Fruit fly (Drosophila melanogaster) whole organism, embryonic: Measurements from ENCODE around the gene Surf1.

Source experiments
- ATbp ChIP-seq: fragments of 200-800 bp; sonication (Bioruptor generic); optimal IDR thresholded peaks from 2 replicates; lab custom pipeline; 2017; ENCODE audit warnings: missing biosample characterization, mild to moderate bottlenecking, missing genetic modification characterization, missing genetic modification reagents
- Bgb ChIP-seq: fragments of 200-800 bp; sonication (Bioruptor generic); IDR thresholded peaks from 2 replicates; pipeline ENCODE4 v1.3.6; 2022; ENCODE audit warnings: missing biosample characterization, missing genetic modification characterization; ENCODE audit not compliant: partially characterized antibody
- CG10274 ChIP-seq: fragments of 200-800 bp; sonication (Bioruptor generic); optimal IDR thresholded peaks from 3 replicates; lab custom pipeline; 2017; ENCODE audit warnings: missing biosample characterization, mild to moderate bottlenecking, missing genetic modification characterization
- CG10543 ChIP-seq: fragments of 200-800 bp; sonication (Bioruptor generic); optimal IDR thresholded peaks from 3 replicates; lab custom pipeline; 2017; ENCODE audit warnings: missing biosample characterization, mild to moderate bottlenecking, missing genetic modification characterization, moderate library complexity
- CG12071 ChIP-seq: fragments of 200-800 bp; sonication (Bioruptor generic); optimal IDR thresholded peaks from 3 replicates; lab custom pipeline; 2018; ENCODE audit warnings: missing biosample characterization, mild to moderate bottlenecking, missing genetic modification characterization
- CG1233 ChIP-seq: fragments of 200-800 bp; sonication (Bioruptor generic); optimal IDR thresholded peaks from 4 replicates; lab custom pipeline; 2018; ENCODE audit warnings: missing biosample characterization, mild to moderate bottlenecking, missing genetic modification characterization
- CG14710 ChIP-seq: fragments of 200-800 bp; sonication (Bioruptor generic); optimal IDR thresholded peaks from 3 replicates; lab custom pipeline; 2019; ENCODE audit warnings: missing biosample characterization, mild to moderate bottlenecking, missing genetic modification characterization, moderate library complexity
- CG15073 ChIP-seq: fragments of 200-800 bp; sonication (Bioruptor generic); optimal IDR thresholded peaks from 2 replicates; lab custom pipeline; 2016; ENCODE audit warnings: missing biosample characterization, missing genetic modification characterization
- CG15479 ChIP-seq: fragments of 200-800 bp; sonication (Bioruptor generic); optimal IDR thresholded peaks from 3 replicates; lab custom pipeline; 2019; ENCODE audit warnings: missing biosample characterization, mild to moderate bottlenecking, missing genetic modification characterization, moderate library complexity
- CG1647 ChIP-seq: fragments of 200-800 bp; sonication (Bioruptor generic); optimal IDR thresholded peaks from 3 replicates; lab custom pipeline; 2016; ENCODE audit warnings: missing biosample characterization, missing genetic modification characterization
- CG17802 ChIP-seq: fragments of 200-800 bp; sonication (Bioruptor generic); optimal IDR thresholded peaks from 2 replicates; lab custom pipeline; 2018; ENCODE audit warnings: missing biosample characterization, mild to moderate bottlenecking, missing genetic modification characterization, moderate library complexity
- CG32767 ChIP-seq: fragments of 200-800 bp; sonication (Bioruptor generic); IDR thresholded peaks from 2 replicates; pipeline ENCODE4 v1.3.6; 2022; ENCODE audit warnings: missing biosample characterization, missing genetic modification characterization
- CG32772 ChIP-seq: fragments of 200-800 bp; sonication (Bioruptor generic); IDR thresholded peaks from 2 replicates; pipeline ENCODE4 v1.3.6; 2022; ENCODE audit warnings: missing biosample characterization, missing genetic modification characterization
- CG4282 ChIP-seq: fragments of 200-800 bp; sonication (Bioruptor generic); optimal IDR thresholded peaks from 2 replicates; lab custom pipeline; 2016; ENCODE audit warnings: missing biosample characterization, missing genetic modification characterization
- CG7963 ChIP-seq: fragments of 200-800 bp; sonication (Bioruptor generic); IDR thresholded peaks from 3 replicates; pipeline ENCODE4 v1.3.6; 2022; ENCODE audit warnings: missing biosample characterization, missing genetic modification characterization; ENCODE audit not compliant: partially characterized antibody
- CG7987 ChIP-seq: fragments of 200-800 bp; sonication (Bioruptor generic); optimal IDR thresholded peaks from 2 replicates; lab custom pipeline; 2018; ENCODE audit warnings: missing biosample characterization, mild to moderate bottlenecking, missing genetic modification characterization, moderate library complexity
- CG9797 ChIP-seq: fragments of 200-800 bp; sonication (Bioruptor generic); optimal IDR thresholded peaks from 3 replicates; lab custom pipeline; 2018; ENCODE audit warnings: missing biosample characterization, mild to moderate bottlenecking, missing genetic modification characterization
- CHES-1-like ChIP-seq: fragments of 200-800 bp; sonication (Bioruptor generic); optimal IDR thresholded peaks from 2 replicates; lab custom pipeline; 2016; ENCODE audit warnings: missing biosample characterization, missing genetic modification characterization
- H2.0 ChIP-seq: fragments of 200-800 bp; sonication (Bioruptor generic); IDR thresholded peaks from 2 replicates; pipeline ENCODE4 v1.3.6; 2022; ENCODE audit warnings: missing biosample characterization, missing genetic modification characterization
- HLH3B ChIP-seq: fragments of 200-800 bp; sonication (Bioruptor generic); IDR thresholded peaks from 2 replicates; pipeline ENCODE4 v1.3.6; 2022; ENCODE audit warnings: missing biosample characterization, missing genetic modification characterization
- HLHmδ ChIP-seq: fragments of 200-800 bp; sonication (Bioruptor generic); optimal IDR thresholded peaks from 2 replicates; lab custom pipeline; 2018; ENCODE audit warnings: missing biosample characterization, mild to moderate bottlenecking, missing genetic modification characterization, moderate library complexity
- HmgD ChIP-seq: fragments of 200-800 bp; sonication (Bioruptor generic); optimal IDR thresholded peaks from 3 replicates; lab custom pipeline; 2016; ENCODE audit warnings: missing biosample characterization, missing genetic modification characterization
- Lim3 ChIP-seq: fragments of 200-800 bp; sonication (Bioruptor generic); IDR thresholded peaks from 2 replicates; pipeline ENCODE4 v1.3.6; 2022; ENCODE audit warnings: missing biosample characterization, missing genetic modification characterization
- MESR4 ChIP-seq: fragments of 200-800 bp; sonication (Bioruptor generic); optimal IDR thresholded peaks from 2 replicates; lab custom pipeline; 2018; ENCODE audit warnings: missing biosample characterization, mild to moderate bottlenecking, missing genetic modification characterization, moderate library complexity
- MTF-1 ChIP-seq: fragments of 200-800 bp; sonication (Bioruptor generic); optimal IDR thresholded peaks from 2 replicates; lab custom pipeline; 2018; ENCODE audit warnings: missing biosample characterization, mild to moderate bottlenecking, missing genetic modification characterization, borderline replicate concordance
- Mrtf ChIP-seq: fragments of 200-800 bp; sonication (Bioruptor generic); IDR thresholded peaks from 3 replicates; pipeline ENCODE4 v1.3.6; 2022; ENCODE audit warnings: missing biosample characterization, missing genetic modification characterization
- Oli ChIP-seq: fragments of 200-800 bp; sonication (Bioruptor generic); optimal IDR thresholded peaks from 2 replicates; lab custom pipeline; 2018; ENCODE audit warnings: missing biosample characterization, mild to moderate bottlenecking, missing genetic modification characterization, moderate library complexity
- PHDP ChIP-seq: fragments of 200-800 bp; sonication (Bioruptor generic); optimal IDR thresholded peaks from 3 replicates; lab custom pipeline; 2018; ENCODE audit warnings: missing biosample characterization, mild to moderate bottlenecking, missing genetic modification characterization, moderate library complexity
- Ptx1 ChIP-seq: fragments of 200-800 bp; sonication (Bioruptor generic); IDR thresholded peaks from 2 replicates; pipeline ENCODE4 v1.3.6; 2022; ENCODE audit warnings: missing biosample characterization, missing genetic modification characterization
- Ravus ChIP-seq: fragments of 200-800 bp; sonication (Bioruptor generic); IDR thresholded peaks from 2 replicates; pipeline ENCODE4 v1.3.6; 2022; ENCODE audit warnings: missing biosample characterization, missing genetic modification characterization
- Side ChIP-seq: fragments of 200-800 bp; sonication (Bioruptor generic); optimal IDR thresholded peaks from 2 replicates; lab custom pipeline; 2016; ENCODE audit warnings: missing biosample characterization, missing genetic modification characterization
- amos ChIP-seq: fragments of 200-800 bp; sonication (Bioruptor generic); IDR thresholded peaks from 2 replicates; pipeline ENCODE4 v1.3.6; 2022; ENCODE audit warnings: missing biosample characterization, missing genetic modification characterization; ENCODE audit not compliant: partially characterized antibody
- ato ChIP-seq: fragments of 200-800 bp; sonication (Bioruptor generic); IDR thresholded peaks from 2 replicates; pipeline ENCODE4 v1.3.6; 2022; ENCODE audit warnings: missing biosample characterization, missing genetic modification characterization; ENCODE audit not compliant: partially characterized antibody
- bowl ChIP-seq: fragments of 200-800 bp; sonication (Bioruptor generic); IDR thresholded peaks from 2 replicates; pipeline ENCODE4 v1.3.6; 2022; ENCODE audit warnings: missing biosample characterization, missing genetic modification characterization
- cg ChIP-seq: fragments of 200-800 bp; sonication (Bioruptor generic); optimal IDR thresholded peaks from 3 replicates; lab custom pipeline; 2019; ENCODE audit warnings: missing biosample characterization, mild to moderate bottlenecking, missing genetic modification characterization, moderate library complexity
- chn ChIP-seq: fragments of 200-800 bp; sonication (Bioruptor generic); optimal IDR thresholded peaks from 2 replicates; lab custom pipeline; 2016; ENCODE audit warnings: missing biosample characterization, missing genetic modification characterization
- dmrt11E ChIP-seq: fragments of 200-800 bp; sonication (Bioruptor generic); optimal IDR thresholded peaks from 3 replicates; lab custom pipeline; 2018; ENCODE audit warnings: missing biosample characterization, mild to moderate bottlenecking, missing genetic modification characterization, moderate library complexity
- dmrt99B ChIP-seq: fragments of 200-800 bp; sonication (Bioruptor generic); optimal IDR thresholded peaks from 2 replicates; lab custom pipeline; 2018; ENCODE audit warnings: missing biosample characterization, mild to moderate bottlenecking, missing genetic modification characterization, moderate library complexity
- grau ChIP-seq: fragments of 200-800 bp; optimal IDR thresholded peaks from 3 replicates; lab custom pipeline; 2019; ENCODE audit warnings: missing biosample characterization, mild to moderate bottlenecking, missing genetic modification characterization, moderate library complexity
- gro ChIP-seq: fragments of 200-800 bp; sonication (Bioruptor generic); optimal IDR thresholded peaks from 2 replicates; lab custom pipeline; 2016; ENCODE audit warnings: missing biosample characterization, missing genetic modification characterization
- knrl ChIP-seq: fragments of 200-800 bp; sonication (Bioruptor generic); IDR thresholded peaks from 3 replicates; pipeline ENCODE4 v1.3.6; 2022; ENCODE audit warnings: missing biosample characterization, missing genetic modification characterization; ENCODE audit not compliant: partially characterized antibody
- mam ChIP-seq: fragments of 200-800 bp; sonication (Bioruptor generic); optimal IDR thresholded peaks from 3 replicates; lab custom pipeline; 2016; ENCODE audit warnings: missing biosample characterization, missing genetic modification characterization
- nom ChIP-seq: fragments of 200-800 bp; sonication (Bioruptor generic); optimal IDR thresholded peaks from 2 replicates; lab custom pipeline; 2017; ENCODE audit warnings: missing biosample characterization, missing genetic modification characterization, mild to moderate bottlenecking, moderate library complexity, missing genetic modification reagents
- pfk ChIP-seq: fragments of 200-800 bp; sonication (Bioruptor generic); optimal IDR thresholded peaks from 2 replicates; lab custom pipeline; 2018; ENCODE audit warnings: missing biosample characterization, mild to moderate bottlenecking, missing genetic modification characterization, moderate library complexity
- rib ChIP-seq: fragments of 200-800 bp; sonication (Bioruptor generic); IDR thresholded peaks from 2 replicates; pipeline ENCODE4 v1.3.6; 2022; ENCODE audit warnings: missing biosample characterization, missing genetic modification characterization
- so ChIP-seq: fragments of 200-800 bp; sonication (Bioruptor generic); IDR thresholded peaks from 3 replicates; pipeline ENCODE4 v1.3.6; 2022; ENCODE audit warnings: missing biosample characterization, missing genetic modification characterization
- stc ChIP-seq: fragments of 200-800 bp; sonication (Bioruptor generic); IDR thresholded peaks from 2 replicates; pipeline ENCODE4 v1.3.6; 2022; ENCODE audit warnings: missing biosample characterization, missing genetic modification characterization
- vvl ChIP-seq: fragments of 200-800 bp; sonication (Bioruptor generic); IDR thresholded peaks from 2 replicates; pipeline ENCODE4 v1.3.6; 2022; ENCODE audit warnings: missing biosample characterization, missing genetic modification characterization

Surf1 gene

DNA sequence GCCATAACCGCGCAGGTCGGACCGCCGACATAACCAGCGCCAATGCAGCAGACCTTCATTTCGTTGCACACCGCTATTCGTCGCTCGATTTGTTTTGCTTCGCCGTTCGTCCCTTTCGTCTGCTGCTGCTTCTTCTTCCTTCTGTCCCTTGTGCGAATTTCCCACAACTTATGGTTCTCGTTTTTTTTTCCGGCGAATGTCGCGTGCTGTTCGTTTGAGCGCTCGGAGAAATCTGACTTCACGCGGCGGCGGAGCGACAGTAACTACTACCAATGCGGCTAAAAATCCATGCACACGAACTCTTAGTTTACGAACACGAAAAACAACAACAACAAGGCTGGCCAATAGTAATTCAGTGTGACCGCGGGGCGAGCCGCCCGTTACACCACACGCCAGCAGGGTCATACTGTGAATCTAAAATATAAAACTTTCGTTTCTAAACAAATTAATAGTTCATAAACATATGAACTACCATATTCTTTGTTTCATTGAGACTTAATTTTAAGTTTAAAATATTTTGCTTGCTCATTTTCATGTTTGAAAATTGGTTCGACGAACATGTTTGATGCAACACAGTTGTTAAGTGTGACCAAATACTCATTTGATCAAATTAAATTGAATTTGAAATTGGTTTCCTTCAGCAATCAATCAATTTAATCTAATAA lies 6.5 kb downstream of the Surf1 start, which contains the start of gene sgl (continued):
- TF ChIP-seq pfk (peak; percentile 26), vvl (GFP tag; lab: Robert Waterston, UW) (peak; percentile 66), CG7963 (GFP tag; lab: Robert Waterston, UW) (0 out of 3 replicates have a peak, but pooled peaks have one; percentile 27), CG14710 (tag; lab: Kevin White, UChicago) (peak; percentile 63), nom (GFP tag; lab: Kevin White, UChicago) (peak; percentile 84), cg (GFP tag; lab: Kevin White, UChicago) (peak; percentile 83), CG10543 (peak; percentile 89), CG32767 (GFP tag; lab: Robert Waterston, UW) (no peak), gro (GFP tag; lab: Kevin White, UChicago) (peak; percentile 36), H2.0 (no peak), CG17802 (tag; lab: Kevin White, UChicago) (no peak), CG4282 (no peak), HLHmδ (GFP tag; lab: Kevin White, UChicago) (peak; percentile 76), amos (peak; percentile 58; the same call in 1 of the 2 replicates), knrl (peak; percentile 34; the same call in 1 of the 3 replicates), Side (GFP tag; lab: Kevin White, UChicago) (peak; percentile 26), CG1647 (GFP tag; lab: Kevin White, UChicago) (peak; percentile 5), CG9797 (GFP tag; lab: Kevin White, UChicago) (peak; percentile 99), ato (GFP tag; lab: Robert Waterston, UW) (peak; percentile 67), Oli (tag; lab: Kevin White, UChicago) (peak; percentile 15), grau (tag; lab: Kevin White, UChicago) (peak; percentile 39), HmgD (GFP tag; lab: Kevin White, UChicago) (peak; percentile 73), CG12071 (peak; percentile 3), Mrtf (GFP tag; lab: Robert Waterston, UW) (no peak), dmrt11E (tag; lab: Kevin White, UChicago) (no peak), rib (peak; percentile 92), CG32772 (0 out of 2 replicates have a peak, but pooled peaks have one; percentile 14), Ravus (GFP tag; lab: Robert Waterston, UW) (no peak), so (0 out of 3 replicates have a peak, but pooled peaks have one; percentile 41), Ptx1 (GFP tag; lab: Robert Waterston, UW) (no peak), stc (GFP tag; lab: Robert Waterston, UW) (peak; percentile 60; the same call in 1 of the 2 replicates), CG7987 (GFP tag; lab: Kevin White, UChicago) (peak; percentile 57), CG1233 (GFP tag; lab: Kevin White, UChicago) (peak; percentile 39), CG10274 (GFP tag; lab: Kevin White, UChicago) (no peak), bowl (GFP tag; lab: Robert Waterston, UW) (0 out of 2 replicates have a peak, but pooled peaks have one; percentile 26), CG15073 (no peak), HLH3B (GFP tag; lab: Robert Waterston, UW) (0 out of 2 replicates have a peak, but pooled peaks have one; percentile 20), CG15479 (peak; percentile 42), Bgb (GFP tag; lab: Robert Waterston, UW) (peak; percentile 62; the same call in 1 of the 2 replicates), MTF-1 (GFP tag; lab: Kevin White, UChicago) (peak; percentile 56), MESR4 (GFP tag; lab: Kevin White, UChicago) (peak; percentile 57), chn (GFP tag; lab: Kevin White, UChicago) (peak; percentile 43), mam (GFP tag; lab: Kevin White, UChicago) (peak; percentile 14), CHES-1-like (GFP tag; lab: Kevin White, UChicago) (peak; percentile 48), dmrt99B (tag; lab: Kevin White, UChicago) (no peak), Lim3 (GFP tag; lab: Robert Waterston, UW) (no peak), PHDP (tag; lab: Kevin White, UChicago) (peak; percentile 37), ATbp (GFP tag; lab: Kevin White, UChicago) (peak; percentile 5)
